Worm (Caenorhabditis elegans) whole organism, L1 larva: Measurements from ENCODE around the gene dyf-2.
A peak's percentile ranks its signal among the peaks of the same experiment; 100 is the strongest.

Experiments used
- C16A3.4 ChIP-seq: fragments of 150-350 bp; optimal IDR thresholded peaks from 2 replicates; lab custom pipeline; 2014; ENCODE audit warnings: missing biosample characterization, missing genetic modification characterization
- Y116A8C.19 ChIP-seq: sonication (generic microtip); optimal IDR thresholded peaks from 2 replicates; lab custom pipeline; 2016; ENCODE audit warnings: missing compliant biosample characterization, missing genetic modification characterization, borderline replicate concordance
- ama-1 ChIP-seq: fragments of 150-350 bp; optimal IDR thresholded peaks from 2 replicates; lab custom pipeline; 2014
- blmp-1 ChIP-seq: fragments of 150-350 bp; optimal IDR thresholded peaks from 2 replicates; lab custom pipeline; 2014; ENCODE audit warnings: missing biosample characterization, missing genetic modification characterization
- ceh-8 ChIP-seq: fragments of 200-800 bp; sonication (Bioruptor generic); optimal IDR thresholded peaks from 2 replicates; lab custom pipeline; 2018; ENCODE audit warnings: mild to moderate bottlenecking, missing genetic modification characterization, moderate library complexity, missing compliant biosample characterization
- ceh-82 ChIP-seq, 3 experiments: fragments of 150-350 bp in 1 of 3; sonication (generic microtip) in 2 of 3; optimal IDR thresholded peaks; 2 replicates each; lab custom pipeline; 2014 to 2017; ENCODE audit warnings: missing biosample characterization in 3 of 3, missing genetic modification characterization in 3 of 3
- ces-1 ChIP-seq: fragments of 150-350 bp; optimal IDR thresholded peaks from 2 replicates; lab custom pipeline; 2014; ENCODE audit warnings: missing biosample characterization, missing genetic modification reagents, missing genetic modification characterization
- dpl-1 ChIP-seq, 3 experiments: fragments of 150-350 bp in 2 of 3; sonication (generic microtip) in 1 of 3; optimal IDR thresholded peaks; 2 replicates each; lab custom pipeline; 2014 to 2017; ENCODE audit warnings: missing biosample characterization in 3 of 3, missing genetic modification characterization in 3 of 3, missing genetic modification reagents in 3 of 3
- efl-1 ChIP-seq, 4 experiments: fragments of 150-350 bp; optimal IDR thresholded peaks in 3 of 4; peaks in 1 of 4; 1 replicate in 1 of 4; 2 replicates in 3 of 4; lab custom pipeline; 2014; ENCODE audit warnings: missing biosample characterization in 2 of 4, missing genetic modification characterization in 2 of 4, missing genetic modification reagents in 2 of 4
- efl-3 ChIP-seq: fragments of 200-800 bp; sonication (Bioruptor generic); optimal IDR thresholded peaks from 2 replicates; lab custom pipeline; 2018; ENCODE audit warnings: mild to moderate bottlenecking, missing genetic modification characterization, missing compliant biosample characterization
- egl-27 ChIP-seq, 2 experiments: fragments of 150-350 bp in 1 of 2; sonication (generic microtip); optimal IDR thresholded peaks; 3 replicates each; lab custom pipeline; 2017 to 2018; ENCODE audit warnings: missing biosample characterization in 2 of 2, missing genetic modification characterization in 2 of 2, missing genetic modification reagents in 2 of 2
- elt-3 ChIP-seq, 6 experiments: fragments of 150-350 bp in 1 of 6; sonication (generic microtip); optimal IDR thresholded peaks; 2 replicates each; lab custom pipeline; 2017 to 2018; ENCODE audit warnings: missing biosample characterization in 6 of 6, missing genetic modification characterization in 6 of 6, inconsistent platforms in 1 of 6
- ets-5 ChIP-seq: fragments of 200-800 bp; sonication (Bioruptor generic); IDR thresholded peaks from 2 replicates; pipeline ENCODE4 v1.3.6; 2022; ENCODE audit warnings: missing genetic modification characterization, missing compliant biosample characterization
- fkh-10 ChIP-seq: sonication (generic microtip); optimal IDR thresholded peaks from 2 replicates; lab custom pipeline; 2017; ENCODE audit warnings: missing biosample characterization, missing genetic modification reagents, missing genetic modification characterization
- fkh-8 ChIP-seq: sonication (generic microtip); optimal IDR thresholded peaks from 2 replicates; lab custom pipeline; 2016; ENCODE audit warnings: mild to moderate bottlenecking, missing genetic modification characterization, missing compliant biosample characterization
- hlh-4 ChIP-seq: sonication (generic microtip); optimal IDR thresholded peaks from 2 replicates; lab custom pipeline; 2016; ENCODE audit warnings: mild to moderate bottlenecking, missing genetic modification characterization, missing compliant biosample characterization
- irx-1 ChIP-seq: sonication (generic microtip); optimal IDR thresholded peaks from 2 replicates; lab custom pipeline; 2016; ENCODE audit warnings: missing genetic modification characterization, missing compliant biosample characterization
- isw-1 ChIP-seq: fragments of 200-800 bp; sonication (Bioruptor generic); IDR thresholded peaks from 2 replicates; pipeline ENCODE4 v1.3.6; 2022; ENCODE audit warnings: missing genetic modification characterization, missing compliant biosample characterization
- jun-1 ChIP-seq: fragments of 150-350 bp; optimal IDR thresholded peaks from 2 replicates; lab custom pipeline; 2014; ENCODE audit warnings: missing biosample characterization, missing genetic modification reagents, missing genetic modification characterization
- lin-14 ChIP-seq: fragments of 200-800 bp; sonication (Bioruptor generic); optimal IDR thresholded peaks from 2 replicates; lab custom pipeline; 2018; ENCODE audit warnings: mild to moderate bottlenecking, missing genetic modification characterization, moderate library complexity, missing compliant biosample characterization
- lin-35 ChIP-seq, 2 experiments: fragments of 150-350 bp; optimal IDR thresholded peaks; 2 replicates each; lab custom pipeline; 2014; ENCODE audit warnings: missing biosample characterization in 2 of 2, missing genetic modification characterization in 2 of 2, missing genetic modification reagents in 2 of 2
- lsy-2 ChIP-seq, 2 experiments: fragments of 150-350 bp; optimal IDR thresholded peaks; 2 replicates each; lab custom pipeline; 2014; ENCODE audit warnings: missing biosample characterization in 2 of 2, missing genetic modification characterization in 2 of 2
- mab-9 ChIP-seq: fragments of 200-800 bp; sonication (Bioruptor generic); IDR thresholded peaks from 2 replicates; pipeline ENCODE4 v1.3.6; 2022; ENCODE audit warnings: missing genetic modification reagents, missing genetic modification characterization, missing compliant biosample characterization
- mdl-1 ChIP-seq, 2 experiments: fragments of 150-350 bp; optimal IDR thresholded peaks; 2 replicates each; lab custom pipeline; 2014 to 2017; ENCODE audit warnings: missing biosample characterization in 2 of 2, missing genetic modification characterization in 2 of 2, inconsistent platforms in 1 of 2
- mef-2 ChIP-seq: fragments of 150-350 bp; optimal IDR thresholded peaks from 2 replicates; lab custom pipeline; 2014; ENCODE audit warnings: missing biosample characterization, missing genetic modification characterization
- mep-1 ChIP-seq: fragments of 150-350 bp; optimal IDR thresholded peaks from 2 replicates; lab custom pipeline; 2014; ENCODE audit warnings: missing biosample characterization, missing genetic modification characterization
- nhr-19 ChIP-seq: fragments of 200-800 bp; sonication (Bioruptor generic); conservative IDR thresholded peaks from 2 replicates; pipeline ENCODE4 v1.3.6; 2022; ENCODE audit warnings: missing genetic modification characterization, missing compliant biosample characterization
- nhr-237 ChIP-seq: fragments of 150-350 bp; optimal IDR thresholded peaks from 2 replicates; lab custom pipeline; 2014; ENCODE audit warnings: missing biosample characterization, missing genetic modification characterization
- nhr-47 ChIP-seq: sonication (generic microtip); optimal IDR thresholded peaks from 2 replicates; lab custom pipeline; 2016; ENCODE audit warnings: mild to moderate bottlenecking, missing genetic modification characterization, moderate library complexity, missing compliant biosample characterization
- nhr-71 ChIP-seq: sonication (generic microtip); optimal IDR thresholded peaks from 2 replicates; lab custom pipeline; 2016; ENCODE audit warnings: mild to moderate bottlenecking, missing genetic modification characterization, moderate library complexity, missing compliant biosample characterization
- pag-3 ChIP-seq: sonication (generic microtip); optimal IDR thresholded peaks from 2 replicates; lab custom pipeline; 2017; ENCODE audit warnings: missing genetic modification characterization, mild to moderate bottlenecking, missing compliant biosample characterization, antibody characterized with exemption, borderline replicate concordance; ENCODE audit not compliant: insufficient read depth
- rnt-1 ChIP-seq: sonication (generic microtip); optimal IDR thresholded peaks from 2 replicates; lab custom pipeline; 2016; ENCODE audit warnings: mild to moderate bottlenecking, missing genetic modification characterization, moderate library complexity, missing compliant biosample characterization
- skn-1 ChIP-seq: fragments of 150-350 bp; optimal IDR thresholded peaks from 2 replicates; lab custom pipeline; 2014; ENCODE audit warnings: missing biosample characterization, missing genetic modification characterization
- snu-23 ChIP-seq: sonication (generic microtip); optimal IDR thresholded peaks from 2 replicates; lab custom pipeline; 2016; ENCODE audit warnings: missing genetic modification characterization, missing compliant biosample characterization
- sptf-1 ChIP-seq: fragments of 150-350 bp; optimal IDR thresholded peaks from 2 replicates; lab custom pipeline; 2014; ENCODE audit warnings: missing biosample characterization, missing genetic modification characterization
- swsn-7 ChIP-seq: sonication (generic microtip); optimal IDR thresholded peaks from 2 replicates; lab custom pipeline; 2016; ENCODE audit warnings: missing genetic modification characterization, missing compliant biosample characterization
- unc-62 ChIP-seq: fragments of 150-350 bp; optimal IDR thresholded peaks from 2 replicates; lab custom pipeline; 2014; ENCODE audit warnings: missing biosample characterization, missing genetic modification reagents, missing genetic modification characterization
- unc-86 ChIP-seq: sonication (generic microtip); optimal IDR thresholded peaks from 2 replicates; lab custom pipeline; 2016; ENCODE audit warnings: missing genetic modification characterization, missing compliant biosample characterization
- unc-98 ChIP-seq: fragments of 200-800 bp; sonication (Bioruptor generic); IDR thresholded peaks from 2 replicates; pipeline ENCODE4 v1.3.6; 2022; ENCODE audit warnings: missing genetic modification characterization, missing compliant biosample characterization
- xbp-1 ChIP-seq: sonication (generic microtip); optimal IDR thresholded peaks from 2 replicates; lab custom pipeline; 2016; ENCODE audit warnings: missing genetic modification characterization, missing compliant biosample characterization
- ztf-4 ChIP-seq: fragments of 150-350 bp; optimal IDR thresholded peaks from 2 replicates; lab custom pipeline; 2014; ENCODE audit warnings: missing biosample characterization, missing genetic modification characterization

The dyf-2 gene

DNA sequence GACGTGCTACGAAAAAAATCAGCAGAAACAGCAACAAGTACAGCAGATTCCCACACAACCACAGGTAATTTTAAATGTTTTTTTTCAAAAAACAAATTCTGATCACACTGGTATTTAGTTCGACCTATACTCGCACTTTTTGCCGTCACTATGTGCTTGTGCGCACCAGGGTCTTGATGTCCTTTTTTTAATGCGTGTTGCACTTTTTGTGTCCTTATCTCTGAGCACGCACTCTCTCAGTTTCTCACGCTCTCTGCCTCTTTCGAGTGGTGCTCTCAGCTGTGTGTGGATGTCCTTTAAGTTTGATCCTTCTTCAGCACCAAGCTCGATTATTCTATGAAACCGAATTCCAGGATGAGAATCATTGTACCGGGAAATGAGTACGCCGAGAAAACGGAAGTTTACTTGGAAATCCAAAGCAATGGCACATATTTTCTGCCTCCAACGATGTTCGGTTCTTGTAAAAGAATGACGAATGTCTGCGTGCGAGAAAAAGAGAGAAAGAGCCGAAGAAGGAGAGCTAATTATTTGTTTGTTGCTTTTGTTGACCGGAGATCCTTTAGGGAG, 32.2 kb upstream of the dyf-2 start (continued):
- TF ChIP-seq efl-1 (optimal IDR thresholded peaks at IDR 0.05; lab: Kevin White, UChicago) (no peak), efl-1 (GFP tag; optimal IDR thresholded peaks at IDR 0.05 in 1 of 2; lab: Kevin White, UChicago) (no peak), ceh-82 (tag; optimal IDR thresholded peaks at IDR 0.05; lab: Kevin White, UChicago) (no peak), dpl-1 (GFP tag; optimal IDR thresholded peaks at IDR 0.05; lab: Kevin White, UChicago) (no peak), unc-98 (GFP tag; lab: Robert Waterston, UW) (no peak), ztf-4 (tag; lab: Kevin White, UChicago) (no peak), ceh-8 (GFP tag; lab: Kevin White, UChicago) (no peak), irx-1 (tag; lab: Kevin White, UChicago) (no peak), pag-3 (no peak)

DNA sequence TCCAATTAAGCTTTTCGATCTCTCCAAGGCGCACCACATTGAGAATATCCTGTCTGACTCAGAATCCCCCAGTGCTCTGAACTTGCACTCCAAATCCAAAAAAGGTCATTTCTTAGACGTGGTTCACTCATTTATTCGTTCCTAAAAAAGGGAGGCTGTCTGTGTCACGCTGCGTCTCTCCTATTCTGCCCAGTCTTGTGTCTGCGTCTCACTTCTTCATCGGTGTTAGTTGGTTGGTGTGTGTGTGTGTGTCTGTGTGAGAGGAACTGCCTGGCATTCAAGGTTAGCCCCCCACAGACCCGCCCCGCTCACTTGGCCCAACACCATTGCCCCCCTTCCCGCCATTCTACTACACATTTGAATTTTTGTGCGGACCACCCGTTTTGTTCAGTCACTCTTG, 31.3 kb upstream of the dyf-2 start:
- TF ChIP-seq hlh-4 (tag; lab: Kevin White, UChicago) (no peak), mab-9 (GFP tag; lab: Robert Waterston, UW) (no peak), irx-1 (tag; lab: Kevin White, UChicago) (no peak), nhr-71 (peak; percentile 44), unc-62 (GFP tag; lab: Kevin White, UChicago) (no peak), swsn-7 (tag; lab: Kevin White, UChicago) (peak; percentile 24), nhr-47 (peak; percentile 34), rnt-1 (tag; lab: Kevin White, UChicago) (peak; percentile 25), Y116A8C.19 (no peak), blmp-1 (tag; lab: Kevin White, UChicago) (peak; percentile 70), mep-1 (tag; lab: Kevin White, UChicago) (peak; percentile 60), ceh-82 (tag; optimal IDR thresholded peaks at IDR 0.05; lab: Kevin White, UChicago) (peak in 2 of 3 experiments; percentile 57 to 69), ets-5 (GFP tag; lab: Robert Waterston, UW) (no peak), skn-1 (tag; lab: Kevin White, UChicago) (peak; percentile 12), snu-23 (peak; percentile 39), jun-1 (tag; lab: Kevin White, UChicago) (peak; percentile 4), efl-3 (peak; percentile 14), ces-1 (GFP tag; lab: Kevin White, UChicago) (no peak), lin-14 (peak; percentile 89), sptf-1 (tag; lab: Kevin White, UChicago) (no peak), unc-86 (tag; lab: Kevin White, UChicago) (peak; percentile 1), ztf-4 (tag; lab: Kevin White, UChicago) (peak; percentile 42), lsy-2 (tag; optimal IDR thresholded peaks at IDR 0.05; lab: Kevin White, UChicago) (peak; percentile 1 to 57), dpl-1 (GFP tag; optimal IDR thresholded peaks at IDR 0.05; lab: Kevin White, UChicago) (peak in 1 of 3 experiments; percentile 20), mdl-1 (tag; optimal IDR thresholded peaks at IDR 0.05; lab: Kevin White, UChicago) (peak in 1 of 2 experiments; percentile 32), nhr-19 (GFP tag; lab: Robert Waterston, UW) (no peak; the same call in 1 of the 2 replicates), isw-1 (GFP tag; lab: Robert Waterston, UW) (no peak), ama-1 (peak; percentile 23), efl-1 (optimal IDR thresholded peaks at IDR 0.05; lab: Kevin White, UChicago) (peak; percentile 53 to 74), efl-1 (GFP tag; optimal IDR thresholded peaks at IDR 0.05 in 1 of 2; lab: Kevin White, UChicago) (peak; percentile 27 to 93), nhr-237 (tag; lab: Kevin White, UChicago) (no peak), egl-27 (tag; optimal IDR thresholded peaks at IDR 0.05; lab: Kevin White, UChicago) (peak in 1 of 2 experiments; percentile 8), xbp-1 (tag; lab: Kevin White, UChicago) (peak; percentile 6), elt-3 (tag; optimal IDR thresholded peaks at IDR 0.05; lab: Kevin White, UChicago) (no peak), mef-2 (tag; lab: Kevin White, UChicago) (no peak), C16A3.4 (tag; lab: Kevin White, UChicago) (peak; percentile 17), unc-98 (GFP tag; lab: Robert Waterston, UW) (no peak), lin-35 (GFP tag; optimal IDR thresholded peaks at IDR 0.05; lab: Kevin White, UChicago) (peak; percentile 51 to 57), fkh-8 (tag; lab: Kevin White, UChicago) (peak; percentile 61), fkh-10 (GFP tag; lab: Kevin White, UChicago) (peak; percentile 1)
